Worm (Caenorhabditis elegans): Measurements from ENCODE around the gene ser-2.

Gene ser-2

DNA sequence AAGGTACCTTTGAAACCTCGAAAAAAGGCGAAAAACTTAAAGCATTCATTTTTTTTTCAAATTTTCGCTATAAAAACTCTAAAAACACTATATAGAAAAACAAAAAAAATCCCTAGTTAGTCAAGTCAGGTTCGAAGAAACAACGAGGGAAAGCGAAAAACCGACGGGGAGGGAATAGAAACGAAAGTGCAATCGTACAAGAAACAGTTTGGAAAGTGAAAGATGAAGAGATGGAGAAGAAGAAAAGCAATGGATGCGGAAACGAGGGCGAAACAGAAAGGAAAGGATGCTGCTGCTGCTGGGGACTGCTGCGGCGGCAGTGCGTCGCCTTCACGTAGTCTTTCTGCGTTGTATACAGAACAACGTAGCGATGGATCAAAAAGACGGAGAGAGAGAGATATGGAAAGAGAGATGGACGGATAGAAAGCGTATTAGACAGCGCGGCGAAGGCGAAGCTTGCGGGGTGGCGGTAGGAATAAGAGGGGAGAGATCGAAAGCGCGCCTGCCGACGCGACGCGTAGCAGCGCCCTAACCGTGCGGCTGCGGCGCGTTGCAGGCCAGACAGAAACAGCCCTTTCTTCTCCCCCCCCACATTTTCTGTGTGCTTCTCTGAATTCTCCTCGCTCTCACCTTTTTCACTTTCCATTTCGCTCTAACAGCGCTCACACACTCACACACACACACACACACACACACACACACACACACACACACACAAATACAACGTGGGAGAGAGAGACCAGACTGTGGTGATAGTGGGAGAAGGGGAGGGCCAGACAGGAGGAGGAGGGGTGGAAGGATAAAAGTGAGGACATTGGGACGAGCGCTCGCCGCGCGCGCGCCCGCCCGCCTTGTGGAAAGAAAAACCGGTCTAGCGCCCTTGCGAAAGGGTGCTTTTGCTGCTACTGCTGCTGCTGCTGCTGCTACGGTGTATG is 27.7 kb downstream of the ser-2 start (continued):
- no peak for TF ChIP-seq hpl-2 (GFP tag; optimal IDR thresholded peaks at IDR 0.05)
- peak; percentile 44 for TF ChIP-seq fos-1 (tag; optimal IDR thresholded peaks at IDR 0.05)
- TF ChIP-seq isw-1 (GFP tag; IDR thresholded peaks at IDR 0.05) = peak; percentile 40
- peak; percentile 58 for TF ChIP-seq C16A3.4 (tag; optimal IDR thresholded peaks at IDR 0.05)
- TF ChIP-seq alr-1 (tag; optimal IDR thresholded peaks at IDR 0.05; ENCODE audit: borderline replicate concordance) = no peak
- no peak for TF ChIP-seq ceh-8 (GFP tag; optimal IDR thresholded peaks at IDR 0.05)
- peak; percentile 91 for TF ChIP-seq jun-1 (tag; optimal IDR thresholded peaks at IDR 0.05)
- no peak for TF ChIP-seq hlh-4 (tag; optimal IDR thresholded peaks at IDR 0.05)
- peak in 1 of 2 experiments; percentile 57 for TF ChIP-seq ztf-11 (tag; optimal IDR thresholded peaks at IDR 0.05)
- TF ChIP-seq lin-35 (GFP tag; optimal IDR thresholded peaks at IDR 0.05) = peak; percentile 45 to 70
- peak; percentile 65 to 76 for TF ChIP-seq lsy-2 (tag; optimal IDR thresholded peaks at IDR 0.05)
- peak in 2 of 3 experiments; percentile 10 to 17 for TF ChIP-seq dpl-1 (GFP tag; optimal IDR thresholded peaks at IDR 0.05)
- no peak for TF ChIP-seq sox-4 (tag; optimal IDR thresholded peaks at IDR 0.05)
- TF ChIP-seq ceh-63 (GFP tag; optimal IDR thresholded peaks at IDR 0.05) = no peak
- TF ChIP-seq elt-3 (tag; optimal IDR thresholded peaks at IDR 0.05) = peak in 5 of 6 experiments; percentile 18 to 87 (median 75)
- no peak for TF ChIP-seq unc-30 (tag; optimal IDR thresholded peaks at IDR 0.05)
- TF ChIP-seq lin-39 (tag; optimal IDR thresholded peaks at IDR 0.05) = no peak
- peak; percentile 56 for TF ChIP-seq skn-1 (tag; optimal IDR thresholded peaks at IDR 0.05)
- TF ChIP-seq snpc-4 (tag; optimal IDR thresholded peaks at IDR 0.05) = peak; percentile 21
- TF ChIP-seq aha-1 (tag; optimal IDR thresholded peaks at IDR 0.05) = no peak
- TF ChIP-seq nhr-28 (tag; optimal IDR thresholded peaks at IDR 0.05) = no peak
- TF ChIP-seq elt-2 (tag; optimal IDR thresholded peaks at IDR 0.05) = peak; percentile 74
- TF ChIP-seq tlp-1 (tag; optimal IDR thresholded peaks at IDR 0.05) = no peak
- no peak for TF ChIP-seq ama-1 (optimal IDR thresholded peaks at IDR 0.05)
- TF ChIP-seq sptf-1 (tag; optimal IDR thresholded peaks at IDR 0.05) = no peak
- no peak for TF ChIP-seq Y116A8C.19 (tag; optimal IDR thresholded peaks at IDR 0.05; ENCODE audit: borderline replicate concordance)
- no peak for TF ChIP-seq pqm-1 (tag; optimal IDR thresholded peaks at IDR 0.05)
- peak; percentile 40 to 56 for TF ChIP-seq efl-1 (optimal IDR thresholded peaks at IDR 0.05)
- TF ChIP-seq efl-1 (GFP tag; optimal IDR thresholded peaks at IDR 0.05 in 1 of 2) = peak in 1 of 2 experiments; percentile 64
- no peak for TF ChIP-seq mab-9 (GFP tag; IDR thresholded peaks at IDR 0.05)
- TF ChIP-seq ceh-90 (tag; optimal IDR thresholded peaks at IDR 0.05) = no peak
- no peak for TF ChIP-seq nhr-76 (tag; optimal IDR thresholded peaks at IDR 0.05)
- TF ChIP-seq zip-4 (GFP tag; optimal IDR thresholded peaks at IDR 0.05) = peak; percentile 52
- peak; percentile 49 for TF ChIP-seq dsc-1 (tag; optimal IDR thresholded peaks at IDR 0.05)
- TF ChIP-seq fkh-10 (GFP tag; optimal IDR thresholded peaks at IDR 0.05) = peak; percentile 59
- no peak for TF ChIP-seq vab-15 (tag; optimal IDR thresholded peaks at IDR 0.05)
- TF ChIP-seq zag-1 (tag; optimal IDR thresholded peaks at IDR 0.05) = no peak
- peak; percentile 75 for TF ChIP-seq tbx-2 (tag; optimal IDR thresholded peaks at IDR 0.05)
- TF ChIP-seq unc-86 (tag; optimal IDR thresholded peaks at IDR 0.05) = peak; percentile 63
- peak; percentile 48 for TF ChIP-seq sup-37 (GFP tag; optimal IDR thresholded peaks at IDR 0.05)
- no peak for TF ChIP-seq C04F5.9 (tag; optimal IDR thresholded peaks at IDR 0.05)
- TF ChIP-seq snu-23 (GFP tag; optimal IDR thresholded peaks at IDR 0.05) = peak; percentile 76
- peak; percentile 88 for TF ChIP-seq ztf-4 (tag; optimal IDR thresholded peaks at IDR 0.05)

DNA sequence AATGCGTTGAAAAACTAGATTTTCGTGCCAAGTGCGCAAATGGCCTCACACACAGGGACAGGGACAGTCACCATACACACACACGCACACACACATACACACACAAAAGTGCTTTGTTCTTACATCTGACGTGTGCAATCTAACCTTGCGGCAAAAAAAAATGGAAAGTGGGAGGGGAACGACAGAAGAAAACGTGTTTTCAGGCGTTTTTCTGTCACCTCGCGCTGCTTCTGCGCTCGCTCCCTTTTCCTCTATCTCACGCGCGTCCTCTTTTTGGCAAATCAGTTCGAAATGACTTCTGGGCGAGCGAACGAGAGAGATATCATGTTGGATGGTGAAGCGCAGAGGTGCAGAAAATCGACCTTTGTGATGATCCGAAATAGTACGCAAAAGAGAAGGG is 28.7 kb downstream of the ser-2 start:
- TF ChIP-seq fkh-10 (GFP tag; optimal IDR thresholded peaks at IDR 0.05) (no peak), ceh-82 (tag; optimal IDR thresholded peaks at IDR 0.05) (peak in 1 of 3 experiments; percentile 5), egl-13 (tag; optimal IDR thresholded peaks at IDR 0.05) (no peak), ama-1 (optimal IDR thresholded peaks at IDR 0.05) (no peak), isw-1 (GFP tag; IDR thresholded peaks at IDR 0.05) (no peak), egl-27 (tag; optimal IDR thresholded peaks at IDR 0.05) (no peak), ztf-4 (tag; optimal IDR thresholded peaks at IDR 0.05) (peak; percentile 64), C34B4.2 (tag; optimal IDR thresholded peaks at IDR 0.05) (no peak), vab-15 (tag; optimal IDR thresholded peaks at IDR 0.05) (no peak), nhr-19 (GFP tag; conservative IDR thresholded peaks at IDR 0.05) (peak; percentile 18; the same call in 1 of the 2 replicates), unc-62 (GFP tag; optimal IDR thresholded peaks at IDR 0.05) (no peak), fos-1 (tag; optimal IDR thresholded peaks at IDR 0.05) (no peak), sptf-1 (tag; optimal IDR thresholded peaks at IDR 0.05) (no peak), hlh-17 (GFP tag; optimal IDR thresholded peaks at IDR 0.05; ENCODE audit: borderline replicate concordance) (no peak), unc-30 (tag; optimal IDR thresholded peaks at IDR 0.05) (no peak), unc-130 (tag; optimal IDR thresholded peaks at IDR 0.05) (no peak), lin-39 (tag; optimal IDR thresholded peaks at IDR 0.05) (no peak), elt-3 (tag; optimal IDR thresholded peaks at IDR 0.05) (peak in 2 of 6 experiments; percentile 25 to 47)

Data from whole organism, L1 larva.